Fruit fly (Drosophila melanogaster): ENCODE results near the gene mRpL47.

mRpL47 gene

DNA sequence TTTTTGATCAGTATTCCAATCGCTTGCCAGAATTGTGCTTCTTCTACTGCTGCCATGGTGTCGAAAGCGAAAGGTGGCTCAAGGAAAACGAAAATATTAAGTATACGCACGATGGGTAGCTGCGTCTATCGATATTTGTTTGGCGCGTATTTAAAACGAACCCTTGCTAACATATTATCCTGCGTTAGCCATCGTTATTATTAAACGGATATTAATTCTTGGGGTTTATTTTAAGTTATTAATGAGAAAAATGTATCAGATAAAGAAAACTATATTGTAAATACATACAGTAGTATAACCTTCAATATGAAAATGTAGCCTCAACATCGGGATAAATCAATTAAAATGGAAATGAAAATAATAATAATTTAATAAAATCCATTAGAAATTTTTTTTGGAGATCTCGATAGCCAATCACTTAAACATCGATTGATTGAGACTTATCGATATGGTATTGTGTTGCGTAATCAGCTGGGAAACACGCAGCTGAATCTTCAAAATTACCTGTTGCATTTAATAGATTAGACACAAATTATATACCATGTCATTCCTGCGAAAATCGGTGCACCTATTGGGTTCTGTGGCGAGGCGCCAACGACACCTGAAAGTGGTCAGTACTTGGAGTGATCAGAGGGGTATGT is 39.7 kb upstream of the mRpL47 start, which contains the start of the genes CG9386 and BckdhA:
CG9386 (minus strand) TSS at position 75 of the 641 bp plus-strand sequence.
BckdhA (plus strand) TSS at position 452 of the 641 bp plus-strand sequence.
- TF ChIP-seq pad (GFP tag; optimal IDR thresholded peaks at IDR 0.05) (peak; percentile 42), Clk (GFP tag; optimal IDR thresholded peaks at IDR 0.05) (no peak), CG33017 (tag; optimal IDR thresholded peaks at IDR 0.05) (no peak), cic (GFP tag; optimal IDR thresholded peaks at IDR 0.05) (peak; percentile 33), Crg-1 (GFP tag; optimal IDR thresholded peaks at IDR 0.05) (peak; percentile 41), CG1620 (GFP tag; optimal IDR thresholded peaks at IDR 0.05) (peak; percentile 72), Hr96 (GFP tag; optimal IDR thresholded peaks at IDR 0.05) (no peak), CG7101 (tag; optimal IDR thresholded peaks at IDR 0.05) (peak; percentile 30), tj (GFP tag; optimal IDR thresholded peaks at IDR 0.05) (peak; percentile 46), CG7045 (GFP tag; optimal IDR thresholded peaks at IDR 0.05) (peak; percentile 5), ovo (GFP tag; optimal IDR thresholded peaks at IDR 0.05) (peak; percentile 1), bab1 (GFP tag; optimal IDR thresholded peaks at IDR 0.05) (peak; percentile 35), kay (GFP tag; ENCODE audit: borderline replicate concordance) (no peak), CG11617 (GFP tag; optimal IDR thresholded peaks at IDR 0.05) (peak; percentile 67), cnc (optimal IDR thresholded peaks at IDR 0.05) (no peak), CG12768 (GFP tag; optimal IDR thresholded peaks at IDR 0.05) (no peak), CG5204 (GFP tag; optimal IDR thresholded peaks at IDR 0.05) (no peak), Mnt (GFP tag; optimal IDR thresholded peaks at IDR 0.05) (peak; percentile 80), CG14711 (tag; optimal IDR thresholded peaks at IDR 0.05) (peak; percentile 10), toe (GFP tag; optimal IDR thresholded peaks at IDR 0.05) (no peak)

DNA sequence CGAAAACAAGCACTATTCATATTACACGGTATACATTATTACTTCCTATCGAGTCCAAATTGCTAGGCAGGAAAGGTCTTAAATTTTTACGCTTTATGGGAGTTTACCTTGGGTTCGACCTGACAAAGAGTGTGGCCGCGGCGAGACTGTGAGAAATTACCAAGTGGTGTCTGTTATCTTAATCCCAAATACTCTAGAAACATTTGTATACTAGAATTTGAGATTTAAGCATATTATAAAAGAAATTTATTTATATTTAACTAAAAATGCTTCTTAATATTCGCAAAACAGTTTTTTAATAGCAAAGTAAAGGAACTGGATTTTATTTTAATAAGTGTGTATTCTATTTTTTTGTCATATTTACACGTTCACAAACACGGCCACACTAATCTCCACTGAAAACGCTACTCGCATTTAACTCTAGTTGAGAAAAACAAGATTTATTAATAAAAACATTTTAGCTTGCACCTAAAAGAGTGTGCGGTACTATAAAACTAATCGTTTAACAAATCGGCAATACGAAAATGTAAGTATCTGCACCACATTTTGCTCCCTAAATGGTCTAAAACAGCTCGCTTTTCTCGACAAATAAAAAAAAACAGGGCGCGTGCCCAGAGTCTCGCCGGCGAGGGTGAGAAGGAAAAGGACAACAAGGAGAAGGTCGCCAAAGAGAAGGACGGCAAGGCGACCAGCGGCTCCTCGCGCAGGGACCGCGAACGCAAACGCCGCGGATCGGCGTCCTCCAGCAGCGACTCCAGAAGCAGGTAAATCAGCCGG is 36.1 kb upstream of the mRpL47 start, which contains the start of the genes mura and RnpS1:
mura (minus strand) TSS at position 148 of the 777 bp plus-strand sequence.
RnpS1 (plus strand) TSS at position 376 of the 777 bp plus-strand sequence.
- TF ChIP-seq cic (GFP tag; optimal IDR thresholded peaks at IDR 0.05): peak; percentile 53
- TF ChIP-seq kay (GFP tag; ENCODE audit: borderline replicate concordance): no peak
- TF ChIP-seq CG7045 (GFP tag; optimal IDR thresholded peaks at IDR 0.05): no peak
- peak; percentile 8 for TF ChIP-seq Mnt (GFP tag; optimal IDR thresholded peaks at IDR 0.05)
- peak; percentile 20 for TF ChIP-seq bab1 (GFP tag; optimal IDR thresholded peaks at IDR 0.05)

DNA sequence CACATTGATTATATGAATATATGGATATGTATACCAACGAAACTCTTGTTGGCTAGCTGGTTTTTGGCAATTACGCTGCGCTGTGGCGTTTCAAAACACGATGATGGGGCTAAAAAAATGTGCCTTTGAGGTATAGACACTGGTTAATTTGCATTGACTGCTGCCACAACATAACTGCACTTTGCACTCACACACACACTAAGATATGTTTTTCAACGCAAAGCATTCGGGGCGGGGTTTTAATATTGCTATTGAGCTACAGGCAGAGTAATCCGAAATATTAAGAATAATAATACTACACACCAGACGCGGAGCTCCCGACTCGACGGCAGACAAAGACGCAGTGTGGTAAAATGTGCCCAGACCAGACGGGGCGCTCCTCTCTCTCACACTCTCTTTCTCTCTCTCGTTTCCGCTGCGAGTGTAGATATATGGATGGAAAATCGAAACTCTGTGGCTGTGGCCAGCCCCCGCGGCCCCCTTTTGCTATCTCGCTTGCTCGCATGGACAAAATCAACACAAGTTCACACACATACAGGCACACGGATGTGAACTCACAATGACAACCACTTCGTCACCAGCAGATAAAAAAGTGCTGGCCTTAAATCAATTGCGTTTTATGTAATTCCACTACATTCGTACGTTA is 35.4 kb upstream of the mRpL47 start:
- TF ChIP-seq CG33017 (tag; optimal IDR thresholded peaks at IDR 0.05) (peak; percentile 43), tj (GFP tag; optimal IDR thresholded peaks at IDR 0.05) (peak; percentile 78), kay (GFP tag; ENCODE audit: borderline replicate concordance) (no peak), cnc (optimal IDR thresholded peaks at IDR 0.05) (peak in 1 of 2 experiments; percentile 80), bab1 (GFP tag; optimal IDR thresholded peaks at IDR 0.05) (peak; percentile 20), Hr96 (GFP tag; optimal IDR thresholded peaks at IDR 0.05) (peak; percentile 31), CG12768 (GFP tag; optimal IDR thresholded peaks at IDR 0.05) (peak; percentile 83), CG1620 (GFP tag; optimal IDR thresholded peaks at IDR 0.05) (peak; percentile 6), Mnt (GFP tag; optimal IDR thresholded peaks at IDR 0.05) (peak; percentile 93), CG7045 (GFP tag; optimal IDR thresholded peaks at IDR 0.05) (peak; percentile 51), Clk (GFP tag; optimal IDR thresholded peaks at IDR 0.05) (peak; percentile 23), CG7101 (tag; optimal IDR thresholded peaks at IDR 0.05) (peak; percentile 63), ovo (GFP tag; optimal IDR thresholded peaks at IDR 0.05) (peak; percentile 47), pad (GFP tag; optimal IDR thresholded peaks at IDR 0.05) (peak; percentile 56), CG11617 (GFP tag; optimal IDR thresholded peaks at IDR 0.05) (peak; percentile 57), toe (GFP tag; optimal IDR thresholded peaks at IDR 0.05) (no peak), cic (GFP tag; optimal IDR thresholded peaks at IDR 0.05) (peak; percentile 89), CG14711 (tag; optimal IDR thresholded peaks at IDR 0.05) (peak; percentile 52), CG5204 (GFP tag; optimal IDR thresholded peaks at IDR 0.05) (no peak), Crg-1 (GFP tag; optimal IDR thresholded peaks at IDR 0.05) (peak; percentile 68)

DNA sequence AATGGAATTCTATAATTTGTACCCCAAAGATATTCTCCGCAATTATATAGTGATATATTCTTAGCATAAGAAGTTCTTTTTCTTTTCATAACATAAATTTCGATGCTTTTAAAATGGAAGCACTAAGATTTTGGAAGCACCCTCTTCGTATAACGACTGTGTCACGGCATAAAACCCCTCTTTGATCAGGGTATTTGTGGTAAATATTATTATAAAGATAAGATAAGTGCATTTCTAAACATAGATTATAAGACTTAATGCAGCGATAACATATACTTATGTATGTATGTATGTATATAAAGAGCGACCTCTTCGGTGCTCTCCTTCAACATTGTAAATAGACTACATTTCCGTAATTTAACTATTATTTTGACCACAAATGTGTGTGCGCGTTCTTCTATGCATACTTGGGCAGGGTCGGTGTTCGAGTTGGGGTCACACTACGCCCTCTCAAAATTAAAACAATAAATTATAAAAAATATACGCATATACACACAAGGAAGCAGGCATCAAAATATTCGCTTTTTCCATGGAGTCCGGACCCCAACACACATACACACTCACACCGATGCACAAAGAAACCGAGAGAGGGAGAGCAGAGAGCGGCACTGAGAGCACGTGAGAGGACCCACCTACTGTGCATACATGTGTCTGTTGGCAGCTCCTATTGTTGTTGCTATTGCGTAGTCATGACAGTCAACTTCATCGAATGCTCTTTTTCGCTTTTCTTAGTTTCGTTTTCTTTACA is 34.7 kb upstream of the mRpL47 start:
- TF ChIP-seq CG12768 (GFP tag; optimal IDR thresholded peaks at IDR 0.05) (no peak), CG7101 (tag; optimal IDR thresholded peaks at IDR 0.05) (no peak), CG5204 (GFP tag; optimal IDR thresholded peaks at IDR 0.05) (no peak), CG11617 (GFP tag; optimal IDR thresholded peaks at IDR 0.05) (no peak), CG7045 (GFP tag; optimal IDR thresholded peaks at IDR 0.05) (no peak), Clk (GFP tag; optimal IDR thresholded peaks at IDR 0.05) (no peak), Crg-1 (GFP tag; optimal IDR thresholded peaks at IDR 0.05) (peak; percentile 0), cnc (optimal IDR thresholded peaks at IDR 0.05) (no peak), CG14711 (tag; optimal IDR thresholded peaks at IDR 0.05) (no peak), kay (GFP tag; ENCODE audit: borderline replicate concordance) (no peak), Mnt (GFP tag; optimal IDR thresholded peaks at IDR 0.05) (peak; percentile 60), cic (GFP tag; optimal IDR thresholded peaks at IDR 0.05) (no peak), ovo (GFP tag; optimal IDR thresholded peaks at IDR 0.05) (no peak), toe (GFP tag; optimal IDR thresholded peaks at IDR 0.05) (no peak), Hr96 (GFP tag; optimal IDR thresholded peaks at IDR 0.05) (no peak)
